Worm (Caenorhabditis elegans) whole organism, early embryonic: ENCODE measurements around the gene Y61A9LA.1.

Source experiments
- B0310.2 ChIP-seq: sonication (generic microtip); optimal IDR thresholded peaks from 2 replicates; lab custom pipeline; 2016; ENCODE audit warnings: mild to moderate bottlenecking, missing genetic modification characterization, missing compliant biosample characterization
- F13C5.2 ChIP-seq: sonication (generic microtip); optimal IDR thresholded peaks from 2 replicates; lab custom pipeline; 2017; ENCODE audit warnings: mild to moderate bottlenecking, missing genetic modification characterization, inconsistent platforms, missing compliant biosample characterization
- aly-1 ChIP-seq: sonication (generic microtip); optimal IDR thresholded peaks from 2 replicates; lab custom pipeline; 2016; ENCODE audit warnings: missing genetic modification characterization, missing compliant biosample characterization
- ama-1 ChIP-seq: fragments of 150-350 bp; optimal IDR thresholded peaks from 2 replicates; lab custom pipeline; 2014
- ceh-13 ChIP-seq: fragments of 200-800 bp; sonication (Bioruptor generic); optimal IDR thresholded peaks from 2 replicates; lab custom pipeline; 2018; ENCODE audit warnings: mild to moderate bottlenecking, missing genetic modification characterization, missing compliant biosample characterization
- ceh-36 ChIP-seq: sonication (generic microtip); optimal IDR thresholded peaks from 2 replicates; lab custom pipeline; 2016; ENCODE audit warnings: missing genetic modification characterization, inconsistent platforms, missing compliant biosample characterization
- ets-7 ChIP-seq: sonication (generic microtip); optimal IDR thresholded peaks from 2 replicates; lab custom pipeline; 2016; ENCODE audit warnings: missing genotype, missing genetic modification characterization, missing compliant biosample characterization
- flt-1 ChIP-seq: fragments of 200-800 bp; sonication (Bioruptor generic); IDR thresholded peaks from 2 replicates; pipeline ENCODE4 v1.3.6; 2022; ENCODE audit warnings: missing genetic modification characterization, missing compliant biosample characterization
- hmbx-1 ChIP-seq: sonication (generic microtip); optimal IDR thresholded peaks from 2 replicates; lab custom pipeline; 2016; ENCODE audit warnings: mild to moderate bottlenecking, missing genetic modification characterization, missing compliant biosample characterization
- hmg-4 ChIP-seq: fragments of 200-800 bp; sonication (Bioruptor generic); optimal IDR thresholded peaks from 2 replicates; lab custom pipeline; 2018; ENCODE audit warnings: mild to moderate bottlenecking, missing genetic modification characterization, missing compliant biosample characterization
- hnd-1 ChIP-seq: sonication (generic microtip); optimal IDR thresholded peaks from 2 replicates; lab custom pipeline; 2016; ENCODE audit warnings: missing genetic modification characterization, missing compliant biosample characterization
- pes-1 ChIP-seq: fragments of 200-800 bp; sonication (Bioruptor generic); IDR thresholded peaks from 2 replicates; pipeline ENCODE4 v1.3.6; 2022; ENCODE audit warnings: missing genetic modification reagents, missing genetic modification characterization, missing compliant biosample characterization
- scrt-1 ChIP-seq: fragments of 200-800 bp; sonication (Bioruptor generic); IDR thresholded peaks from 2 replicates; pipeline ENCODE4 v1.3.6; 2022; ENCODE audit warnings: missing genetic modification characterization, missing compliant biosample characterization
- sea-1 ChIP-seq: fragments of 200-800 bp; sonication (Bioruptor generic); conservative IDR thresholded peaks from 2 replicates; pipeline ENCODE4 v1.3.6; 2022; ENCODE audit warnings: missing genetic modification characterization, missing compliant biosample characterization
- tbx-11 ChIP-seq: fragments of 200-800 bp; sonication (Bioruptor generic); IDR thresholded peaks from 2 replicates; pipeline ENCODE4 v1.3.6; 2022; ENCODE audit warnings: missing genetic modification characterization, missing compliant biosample characterization
- tbx-37 ChIP-seq: fragments of 200-800 bp; sonication (Bioruptor generic); conservative IDR thresholded peaks from 2 replicates; pipeline ENCODE4 v1.3.6; 2022; ENCODE audit warnings: missing genetic modification reagents, missing genetic modification characterization, missing compliant biosample characterization
- tra-4 ChIP-seq: sonication (generic microtip); optimal IDR thresholded peaks from 2 replicates; lab custom pipeline; 2017; ENCODE audit warnings: missing genetic modification characterization, missing compliant biosample characterization

Gene Y61A9LA.1

ce11 chrV:4648527-4648926 lies 63.4 kb downstream of the Y61A9LA.1 start, which contains the start of gene F41F3.8:
Gene F41F3.8 (plus strand): TSS chrV:4648827.
- no peak for TF ChIP-seq ceh-36 (tag; lab: Kevin White, UChicago)
- TF ChIP-seq ceh-13 (GFP tag; lab: Kevin White, UChicago) = no peak
- no peak for TF ChIP-seq tbx-11 (GFP tag; lab: Robert Waterston, UW)
- TF ChIP-seq ets-7 = no peak

DNA sequence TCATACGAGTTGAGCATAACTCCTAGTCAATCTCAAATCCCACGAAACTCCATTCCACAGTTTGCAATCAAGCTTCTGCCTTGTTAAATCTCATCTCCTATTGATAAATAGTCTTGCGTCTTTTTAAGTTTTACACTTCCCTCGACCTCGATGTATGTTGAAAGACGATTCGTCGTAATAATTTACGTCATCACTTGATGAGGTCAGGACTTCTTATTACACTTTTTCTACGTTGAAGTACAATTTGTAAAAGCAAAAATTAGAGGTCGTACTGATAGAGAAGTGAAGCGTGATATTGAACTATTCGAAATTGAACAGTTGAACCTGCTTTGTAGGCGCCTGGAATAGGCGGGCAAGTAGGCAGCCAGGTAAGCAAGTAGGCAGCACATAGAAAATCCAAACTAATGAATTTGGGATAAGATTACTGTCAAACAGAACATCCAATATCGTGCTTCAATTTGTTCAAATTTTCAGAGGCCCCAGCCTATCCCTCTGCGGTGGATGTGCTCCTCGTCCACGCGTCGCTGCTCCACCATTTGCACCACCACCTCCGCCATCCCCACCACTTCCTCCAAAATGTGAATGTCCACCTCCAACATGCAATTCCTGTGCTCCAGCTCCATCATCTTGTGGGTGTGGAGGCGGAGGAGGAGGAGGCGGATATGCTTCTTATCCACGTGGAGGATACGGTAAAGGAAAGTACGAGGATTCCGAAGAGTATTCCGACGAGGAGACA lies 64.7 kb downstream of the Y61A9LA.1 start:
- TF ChIP-seq ceh-13 (GFP tag; lab: Kevin White, UChicago) = no peak
- TF ChIP-seq hmbx-1 (tag; lab: Kevin White, UChicago) = no peak
- TF ChIP-seq scrt-1 = no peak
- no peak for TF ChIP-seq aly-1
- TF ChIP-seq sea-1 (GFP tag; lab: Robert Waterston, UW) = no peak
- TF ChIP-seq ceh-36 (tag; lab: Kevin White, UChicago) = no peak
- no peak for TF ChIP-seq tbx-37 (GFP tag; lab: Robert Waterston, UW)
- TF ChIP-seq B0310.2 (tag; lab: Kevin White, UChicago) = no peak
- TF ChIP-seq hnd-1 (tag; lab: Kevin White, UChicago) = no peak
- no peak for TF ChIP-seq ets-7
- TF ChIP-seq ama-1 (lab: Kevin White, UChicago) = no peak
- no peak for TF ChIP-seq F13C5.2 (tag; lab: Kevin White, UChicago)
- TF ChIP-seq tra-4 (tag; lab: Kevin White, UChicago) = no peak
- no peak for TF ChIP-seq hmg-4 (GFP tag; lab: Kevin White, UChicago)
- TF ChIP-seq pes-1 (GFP tag; lab: Robert Waterston, UW) = no peak
- TF ChIP-seq flt-1 (GFP tag; lab: Robert Waterston, UW) = no peak
- no peak for TF ChIP-seq tbx-11 (GFP tag; lab: Robert Waterston, UW)

DNA sequence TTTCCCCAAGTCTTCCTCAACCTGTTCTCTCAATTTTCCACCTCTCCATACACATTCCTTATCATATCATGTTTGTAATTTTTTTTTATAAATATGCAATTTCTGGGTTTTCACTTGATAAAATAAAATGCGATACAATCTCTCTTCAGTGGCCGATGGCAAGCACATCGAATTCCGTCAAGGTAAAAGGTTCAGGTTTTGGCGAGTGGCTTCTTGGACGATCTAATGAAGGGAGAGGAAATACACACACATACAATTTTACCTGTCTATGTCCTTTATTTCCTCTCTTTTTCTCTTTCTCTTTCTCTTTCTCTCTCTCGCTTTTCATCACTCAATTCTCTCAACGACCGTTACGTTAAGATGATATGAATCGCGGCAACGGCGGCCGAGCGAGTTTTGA lies 66.4 kb downstream of the Y61A9LA.1 start:
- TF ChIP-seq tbx-37 (GFP tag; lab: Robert Waterston, UW) (no peak), flt-1 (GFP tag; lab: Robert Waterston, UW) (no peak), F13C5.2 (tag; lab: Kevin White, UChicago) (no peak)
